Fruit fly (Drosophila melanogaster) S2 (cell line): ENCODE measurements around the gene lectin-33A.

Experiments
- CG8478 ChIP-seq: fragments of >200 bp; optimal IDR thresholded peaks from 2 replicates; lab custom pipeline; 2018
- CTCF ChIP-seq, 2 experiments: fragments of >200 bp; optimal IDR thresholded peaks; 2 replicates each; lab custom pipeline; 2018

lectin-33A gene

DNA sequence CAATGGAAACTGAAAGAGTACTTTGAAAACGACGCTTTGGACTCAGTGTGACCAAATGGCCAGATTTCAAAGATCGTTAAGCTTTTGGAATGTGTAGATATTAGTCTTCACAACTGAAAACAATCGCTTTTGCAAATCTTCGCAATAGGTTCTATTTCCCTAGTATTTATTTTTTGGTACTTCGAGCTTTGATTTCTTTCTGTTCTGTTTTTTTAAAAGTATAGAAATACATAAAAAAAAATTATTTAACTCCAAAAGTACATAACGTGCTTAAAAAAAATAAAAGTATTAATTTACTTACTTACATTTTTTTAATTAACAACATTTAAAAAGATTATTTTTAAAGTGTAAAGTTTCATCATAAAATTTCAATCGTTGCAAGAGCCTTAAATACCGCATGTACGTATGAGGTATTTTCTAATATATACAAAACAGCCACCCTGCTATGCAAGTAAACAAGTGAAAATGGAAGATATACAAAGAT, 14.5 kb upstream of the lectin-33A start, which contains the start of the genes piwi and CG12253:
Gene piwi (minus strand): TSS at position 51 of the 484 bp plus-strand sequence.
Gene CG12253 (plus strand): TSS at position 437 of the 484 bp plus-strand sequence.
- TF ChIP-seq CTCF (optimal IDR thresholded peaks at IDR 0.05; lab: Kevin White, UChicago) (no peak), CG8478 (lab: Kevin White, UChicago) (no peak)

dm6 chr2L:10988026-10988425, 13.8 kb upstream of the lectin-33A start:
- TF ChIP-seq CG8478 (lab: Kevin White, UChicago) (no peak), CTCF (optimal IDR thresholded peaks at IDR 0.05; lab: Kevin White, UChicago) (no peak)

DNA sequence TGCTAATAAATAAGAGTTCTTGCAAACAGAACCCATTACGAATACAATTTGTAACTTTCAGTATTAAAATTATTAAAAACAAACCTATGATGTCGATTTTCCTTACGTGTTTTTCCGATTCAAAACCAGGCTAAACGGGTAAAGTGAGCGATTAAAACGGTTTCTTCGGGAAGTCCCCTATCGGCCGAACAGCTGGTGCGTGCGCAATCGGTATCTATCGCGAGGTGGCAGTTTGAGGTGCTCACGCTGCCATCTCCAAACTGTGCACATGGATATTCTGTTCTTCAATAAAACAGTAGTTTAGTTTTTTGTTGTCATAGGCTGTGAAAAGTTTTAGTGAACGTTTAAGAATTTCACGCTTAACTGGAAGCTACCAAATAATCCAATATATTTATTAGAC, 12.7 kb upstream of the lectin-33A start, which contains the start of gene TTLL4A:
Gene TTLL4A (plus strand): TSS at position 240 of the 400 bp plus-strand sequence.
- TF ChIP-seq CG8478 (lab: Kevin White, UChicago) (no peak), CTCF (optimal IDR thresholded peaks at IDR 0.05; lab: Kevin White, UChicago) (peak; percentile 39 to 44)

dm6 chr2L:11003925-11004673, 2.2 kb downstream of the lectin-33A start, which contains the start of gene RpL9:
TSS of gene RpL9 (minus strand) at chr2L:11004189.
- TF ChIP-seq CG8478 (lab: Kevin White, UChicago) (no peak), CTCF (optimal IDR thresholded peaks at IDR 0.05; lab: Kevin White, UChicago) (peak in 1 of 2 experiments; percentile 38)

DNA sequence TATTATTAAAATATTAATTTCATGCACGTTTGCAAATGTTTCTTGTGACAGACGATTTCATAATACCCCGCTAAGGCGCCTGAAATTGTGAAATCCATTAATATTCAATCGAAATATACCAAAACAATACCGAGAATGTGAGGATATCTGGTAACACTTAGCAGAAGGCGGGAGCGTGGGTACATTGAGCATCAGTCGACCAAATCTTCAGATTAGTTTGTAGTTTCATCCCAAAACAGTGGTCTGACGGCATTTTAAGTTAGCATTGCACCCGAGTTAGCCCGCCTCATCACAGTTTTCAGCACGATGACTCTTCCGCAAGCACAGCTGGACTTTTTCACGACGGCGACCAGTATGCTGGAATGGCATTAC, 2.8 kb downstream of the lectin-33A start, which contains the start of gene Nup154:
Gene Nup154 (plus strand): TSS at position 147 of the 372 bp plus-strand sequence.
- TF ChIP-seq CTCF (optimal IDR thresholded peaks at IDR 0.05; lab: Kevin White, UChicago) (no peak), CG8478 (lab: Kevin White, UChicago) (no peak)

DNA sequence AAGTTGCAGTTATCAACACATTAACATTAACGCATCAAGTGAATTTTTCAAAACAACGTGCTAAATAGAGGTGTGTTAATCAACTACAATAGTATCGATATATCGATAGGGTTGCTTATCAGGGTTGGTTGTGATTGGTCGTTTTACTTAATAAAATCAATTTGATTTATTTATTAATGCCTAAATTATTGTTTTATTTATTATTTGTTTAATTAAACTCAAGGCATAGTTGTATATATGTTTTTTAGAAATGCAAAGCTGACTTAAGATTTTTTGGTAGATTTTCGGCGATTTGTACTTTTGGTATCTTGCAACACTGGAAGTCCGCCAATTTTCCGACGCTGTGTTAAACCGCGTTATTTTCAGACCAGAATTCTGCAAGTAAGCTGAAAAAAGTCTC, 9.1 kb downstream of the lectin-33A start, which contains the start of the genes Art8 and dUTPase:
Gene Art8 (minus strand): TSS at position 88 of the 400 bp plus-strand sequence.
Gene dUTPase (plus strand): TSS at position 314 of the 400 bp plus-strand sequence.
- TF ChIP-seq CTCF (optimal IDR thresholded peaks at IDR 0.05; lab: Kevin White, UChicago) (no peak), CG8478 (lab: Kevin White, UChicago) (no peak)

- TF ChIP-seq CTCF (optimal IDR thresholded peaks at IDR 0.05; lab: Kevin White, UChicago): no peak
- TF ChIP-seq CG8478 (lab: Kevin White, UChicago): no peak
Measured at dm6 chr2L:11014018-11014611, 12.2 kb downstream of the lectin-33A start.

dm6 chr2L:11014671-11015070, 12.8 kb downstream of the lectin-33A start:
- TF ChIP-seq CTCF (optimal IDR thresholded peaks at IDR 0.05; lab: Kevin White, UChicago) (no peak), CG8478 (lab: Kevin White, UChicago) (no peak)

DNA sequence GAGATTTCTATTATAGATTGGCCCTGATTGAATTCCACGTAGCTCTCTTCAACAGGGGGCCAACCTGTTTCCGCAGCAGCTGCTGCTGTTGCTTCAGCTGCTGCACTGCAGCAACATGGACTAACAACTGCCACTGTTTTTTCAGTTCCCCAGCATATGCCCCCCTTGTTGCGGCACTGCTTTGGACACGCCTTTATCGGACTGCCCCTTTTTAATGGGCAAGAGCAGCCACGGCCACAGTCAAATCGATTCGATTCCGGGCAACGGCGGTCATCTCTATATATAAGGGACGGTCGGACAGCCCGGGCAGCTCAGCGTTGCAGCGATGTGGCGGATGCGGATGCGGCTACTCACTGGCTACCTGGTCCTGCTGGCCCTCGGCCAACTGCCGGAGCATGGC, 13.4 kb downstream of the lectin-33A start, which contains the start of gene Acp32CD:
Gene Acp32CD (plus strand): TSS at position 301 of the 400 bp plus-strand sequence.
- no peak for TF ChIP-seq CTCF (optimal IDR thresholded peaks at IDR 0.05; lab: Kevin White, UChicago)
- TF ChIP-seq CG8478 (lab: Kevin White, UChicago): no peak

DNA sequence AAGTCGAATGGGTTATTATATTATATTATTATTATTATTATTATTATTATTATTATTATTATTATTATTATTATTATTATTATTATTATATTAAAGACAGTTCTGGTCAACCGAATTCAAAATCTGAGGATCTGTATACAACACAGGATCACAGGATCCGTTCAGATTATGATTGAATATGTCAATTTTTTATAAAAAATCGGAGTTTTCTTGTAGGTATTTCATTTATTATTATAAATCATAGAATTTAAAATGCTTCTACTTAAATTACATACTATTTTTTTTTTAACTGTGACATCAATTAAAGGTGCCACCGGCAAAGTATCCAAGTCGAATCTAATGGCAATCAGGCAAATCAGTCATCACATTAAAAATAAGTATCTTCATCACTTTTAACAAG, 14.8 kb downstream of the lectin-33A start, which contains the start of gene CG14913:
Gene CG14913 (plus strand): TSS at position 301 of the 400 bp plus-strand sequence.
- TF ChIP-seq CG8478 (lab: Kevin White, UChicago) (no peak), CTCF (optimal IDR thresholded peaks at IDR 0.05; lab: Kevin White, UChicago) (no peak)

- TF ChIP-seq CTCF (optimal IDR thresholded peaks at IDR 0.05; lab: Kevin White, UChicago) (no peak), CG8478 (lab: Kevin White, UChicago) (no peak)
Measured at dm6 chr2L:11021606-11022005, 19.7 kb downstream of the lectin-33A start.

- no peak for TF ChIP-seq CTCF (optimal IDR thresholded peaks at IDR 0.05; lab: Kevin White, UChicago)
- no peak for TF ChIP-seq CG8478 (lab: Kevin White, UChicago)
Measured at dm6 chr2L:11022804-11023203, 20.9 kb downstream of the lectin-33A start.

- TF ChIP-seq CG8478 (lab: Kevin White, UChicago): no peak
- no peak for TF ChIP-seq CTCF (optimal IDR thresholded peaks at IDR 0.05; lab: Kevin White, UChicago)
Measured at dm6 chr2L:11023875-11024274, 22.0 kb downstream of the lectin-33A start.

DNA sequence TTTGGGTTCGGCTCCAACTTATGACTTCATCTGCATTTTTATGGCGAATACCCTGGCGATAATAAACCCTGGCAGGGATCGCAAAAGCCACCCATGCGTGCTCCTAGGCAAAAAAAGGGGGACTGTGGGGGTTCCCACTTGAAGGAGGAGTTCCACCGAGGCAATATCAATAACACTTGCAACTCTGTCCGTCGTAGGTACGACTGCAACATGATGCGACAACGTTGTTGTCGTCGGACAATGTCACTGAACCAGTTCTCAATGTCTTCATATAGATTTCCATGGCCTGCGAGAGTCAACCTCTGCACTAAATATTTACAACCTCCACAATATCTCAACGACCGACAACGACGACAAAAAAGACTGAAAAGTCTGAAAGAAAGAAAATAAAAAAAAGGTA, 25.3 kb downstream of the lectin-33A start:
- TF ChIP-seq CG8478 (lab: Kevin White, UChicago) (no peak), CTCF (optimal IDR thresholded peaks at IDR 0.05; lab: Kevin White, UChicago) (no peak)
